Fruit fly (Drosophila melanogaster): ENCODE data around the gene CG6834.

Gene CG6834

dm6 chr3R:11656614-11657216 is 31.2 kb downstream of the CG6834 start (continued):
- TF ChIP-seq caup (GFP tag; optimal IDR thresholded peaks at IDR 0.05; ENCODE audit: severe bottlenecking): peak; percentile 96
- peak; percentile 96 for TF ChIP-seq bab2 (GFP tag; optimal IDR thresholded peaks at IDR 0.05)
- TF ChIP-seq Hmr (GFP tag; optimal IDR thresholded peaks at IDR 0.05): peak; percentile 97
- peak; percentile 90 for TF ChIP-seq CG2199 (GFP tag; IDR thresholded peaks at IDR 0.05)
- peak; percentile 97 for TF ChIP-seq Atf6 (GFP tag; IDR thresholded peaks at IDR 0.05)
- TF ChIP-seq CG4730 (GFP tag; IDR thresholded peaks at IDR 0.05): peak; percentile 95
- TF ChIP-seq Myb (GFP tag; optimal IDR thresholded peaks at IDR 0.05): peak; percentile 83
- TF ChIP-seq CG17328 (GFP tag; IDR thresholded peaks at IDR 0.05): peak; percentile 97
- TF ChIP-seq CG7372 (GFP tag; IDR thresholded peaks at IDR 0.05): peak; percentile 95
- no peak for TF ChIP-seq CG2129 (GFP tag; IDR thresholded peaks at IDR 0.05; ENCODE audit: partially characterized antibody)
- TF ChIP-seq Side (GFP tag; optimal IDR thresholded peaks at IDR 0.05): peak; percentile 93
- TF ChIP-seq CG15269 (tag; optimal IDR thresholded peaks at IDR 0.05): peak; percentile 98
- peak; percentile 94 for TF ChIP-seq CG12155 (GFP tag; optimal IDR thresholded peaks at IDR 0.05)
- peak; percentile 85 for TF ChIP-seq luna (GFP tag; optimal IDR thresholded peaks at IDR 0.05)
- peak; percentile 88 for TF ChIP-seq NC2α (GFP tag; optimal IDR thresholded peaks at IDR 0.05)
- peak; percentile 94 for TF ChIP-seq CG32767 (GFP tag; IDR thresholded peaks at IDR 0.05)
- TF ChIP-seq HmgD (GFP tag; optimal IDR thresholded peaks at IDR 0.05): peak; percentile 75
- TF ChIP-seq Atf3 (GFP tag; optimal IDR thresholded peaks at IDR 0.05): peak; percentile 90
- peak; percentile 85 for TF ChIP-seq sug (tag; optimal IDR thresholded peaks at IDR 0.05)
- TF ChIP-seq CG30431 (GFP tag; optimal IDR thresholded peaks at IDR 0.05): peak; percentile 93
- TF ChIP-seq gem (tag; optimal IDR thresholded peaks at IDR 0.05): peak; percentile 98
- peak; percentile 92 for TF ChIP-seq Max (GFP tag; optimal IDR thresholded peaks at IDR 0.05)
- TF ChIP-seq CG9797 (GFP tag; optimal IDR thresholded peaks at IDR 0.05): peak; percentile 18
- TF ChIP-seq CG11085 (GFP tag; IDR thresholded peaks at IDR 0.05): peak; percentile 94
- TF ChIP-seq Meics (GFP tag; optimal IDR thresholded peaks at IDR 0.05): peak; percentile 96
- peak; percentile 89 for TF ChIP-seq CG16815 (GFP tag; optimal IDR thresholded peaks at IDR 0.05)
- TF ChIP-seq fru (optimal IDR thresholded peaks at IDR 0.05): no peak
- peak; percentile 93 for TF ChIP-seq ap (GFP tag; IDR thresholded peaks at IDR 0.05)
- peak; percentile 88 for TF ChIP-seq en (GFP tag; optimal IDR thresholded peaks at IDR 0.05)
- TF ChIP-seq pnt (GFP tag; optimal IDR thresholded peaks at IDR 0.05): peak; percentile 95
- TF ChIP-seq toy (GFP tag; IDR thresholded peaks at IDR 0.05): peak; percentile 93
- TF ChIP-seq Dp (GFP tag; optimal IDR thresholded peaks at IDR 0.05): peak; percentile 6
- TF ChIP-seq chif (GFP tag; optimal IDR thresholded peaks at IDR 0.05): peak; percentile 95 to 96
- peak; percentile 96 for TF ChIP-seq Optix (GFP tag; IDR thresholded peaks at IDR 0.05)
- peak; percentile 99 for TF ChIP-seq sens (GFP tag)
- peak; percentile 95 to 97 for TF ChIP-seq Pdp1 (GFP tag; optimal IDR thresholded peaks at IDR 0.05)
- TF ChIP-seq chn (GFP tag; optimal IDR thresholded peaks at IDR 0.05): peak; percentile 97
- peak; percentile 90 for TF ChIP-seq CG1024 (GFP tag; IDR thresholded peaks at IDR 0.05)
- TF ChIP-seq org-1 (GFP tag; optimal IDR thresholded peaks at IDR 0.05): peak; percentile 92
- peak; percentile 92 for TF ChIP-seq fd64A (GFP tag; optimal IDR thresholded peaks at IDR 0.05)
- TF ChIP-seq odd (GFP tag; optimal IDR thresholded peaks at IDR 0.05): peak; percentile 90
- peak; percentile 85 for TF ChIP-seq sd (tag; optimal IDR thresholded peaks at IDR 0.05)
- peak; percentile 88 for TF ChIP-seq jing (GFP tag; optimal IDR thresholded peaks at IDR 0.05)
- no peak for TF ChIP-seq bbx (GFP tag; IDR thresholded peaks at IDR 0.05; ENCODE audit: partially characterized antibody)
- peak; percentile 83 for TF ChIP-seq E2f2 (GFP tag; IDR thresholded peaks at IDR 0.05)
- peak; percentile 95 for TF ChIP-seq CG3726 (GFP tag; IDR thresholded peaks at IDR 0.05)
- peak; percentile 74 for TF ChIP-seq sima (GFP tag; optimal IDR thresholded peaks at IDR 0.05)
- TF ChIP-seq CG30020 (tag; optimal IDR thresholded peaks at IDR 0.05): peak; percentile 65
- TF ChIP-seq CG4404 (GFP tag; IDR thresholded peaks at IDR 0.05): peak; percentile 86
- TF ChIP-seq CG16813 (GFP tag; IDR thresholded peaks at IDR 0.05; ENCODE audit: partially characterized antibody): no peak
- peak; percentile 96 for TF ChIP-seq ind (GFP tag; optimal IDR thresholded peaks at IDR 0.05)
